Worm (Caenorhabditis elegans): ENCODE results near the gene rsp-4.

ce11 chrII:5420947-5421614 lies 32.4 kb upstream of the rsp-4 start, which contains the start of gene tofu-6:
- TF ChIP-seq rcor-1 (GFP tag; IDR thresholded peaks at IDR 0.05), result no peak
- TF ChIP-seq nhr-90 (tag; optimal IDR thresholded peaks at IDR 0.05), result no peak

Data from whole organism, young adult.